Worm (Caenorhabditis elegans) whole organism, L4 larva: Measurements from ENCODE around the gene dmd-6.

ENCODE experiments used
- D1046.2 ChIP-seq: fragments of 200-800 bp; sonication (Bioruptor generic); IDR thresholded peaks from 2 replicates; pipeline ENCODE4 v1.3.6; 2022; ENCODE audit warnings: missing genetic modification characterization, missing compliant biosample characterization
- R02D3.7 ChIP-seq: fragments of 150-350 bp; sonication (generic microtip); optimal IDR thresholded peaks from 3 replicates; lab custom pipeline; 2014; ENCODE audit warnings: missing biosample characterization, missing genetic modification characterization
- Y105C5A.15 ChIP-seq: fragments of 200-800 bp; sonication (Bioruptor generic); IDR thresholded peaks from 2 replicates; pipeline ENCODE4 v1.3.6; 2022; ENCODE audit warnings: missing genetic modification characterization, missing compliant biosample characterization
- ama-1 ChIP-seq: fragments of 150-350 bp; optimal IDR thresholded peaks from 2 replicates; lab custom pipeline; 2014; ENCODE audit warnings: inconsistent platforms, mixed read lengths
- arid-1 ChIP-seq: fragments of 200-800 bp; sonication (Bioruptor generic); conservative IDR thresholded peaks from 2 replicates; pipeline ENCODE4 v1.3.6; 2022; ENCODE audit warnings: missing genetic modification reagents, missing genetic modification characterization, missing compliant biosample characterization
- attf-4 ChIP-seq: sonication (generic microtip); optimal IDR thresholded peaks from 3 replicates; lab custom pipeline; 2017; ENCODE audit warnings: missing biosample characterization, missing genetic modification characterization
- ceh-28 ChIP-seq: fragments of 150-350 bp; optimal IDR thresholded peaks from 2 replicates; lab custom pipeline; 2014; ENCODE audit warnings: missing biosample characterization, missing genetic modification reagents, missing genetic modification characterization
- ceh-62 ChIP-seq: sonication (generic microtip); optimal IDR thresholded peaks from 2 replicates; lab custom pipeline; 2017; ENCODE audit warnings: missing biosample characterization, missing genetic modification characterization
- daf-16 ChIP-seq, 3 experiments: sonication (generic microtip); optimal IDR thresholded peaks; 2 replicates each; lab custom pipeline; 2016 to 2017; ENCODE audit warnings: missing genetic modification characterization in 3 of 3, missing genetic modification reagents in 3 of 3, mild to moderate bottlenecking in 2 of 3, missing compliant biosample characterization in 2 of 3, missing biosample characterization in 1 of 3, moderate library complexity in 1 of 3
- daf-19 ChIP-seq: fragments of 200-800 bp; sonication (Bioruptor generic); conservative IDR thresholded peaks from 2 replicates; pipeline ENCODE4 v1.3.6; 2022; ENCODE audit warnings: missing genetic modification characterization, missing compliant biosample characterization
- dmd-6 ChIP-seq: fragments of 200-800 bp; sonication (Bioruptor generic); IDR thresholded peaks from 2 replicates; pipeline ENCODE4 v1.3.6; 2022; ENCODE audit warnings: missing genetic modification reagents, missing genetic modification characterization, missing compliant biosample characterization
- dmd-9 ChIP-seq: fragments of 200-800 bp; sonication (Bioruptor generic); IDR thresholded peaks from 2 replicates; pipeline ENCODE4 v1.3.6; 2022; ENCODE audit warnings: missing genetic modification reagents, missing genetic modification characterization, missing compliant biosample characterization
- dpl-1 ChIP-seq: fragments of 150-350 bp; optimal IDR thresholded peaks from 2 replicates; lab custom pipeline; 2014; ENCODE audit warnings: missing biosample characterization, missing genetic modification reagents, missing genetic modification characterization
- duxl-1 ChIP-seq: sonication (generic microtip); optimal IDR thresholded peaks from 2 replicates; lab custom pipeline; 2016; ENCODE audit warnings: mild to moderate bottlenecking, missing genetic modification characterization, moderate library complexity, missing compliant biosample characterization; ENCODE audit not compliant: poor library complexity
- dve-1 ChIP-seq: sonication (generic microtip); optimal IDR thresholded peaks from 2 replicates; lab custom pipeline; 2017; ENCODE audit warnings: antibody characterized with exemption, mild to moderate bottlenecking, missing genetic modification characterization, missing compliant biosample characterization; ENCODE audit not compliant: insufficient read depth
- egl-43 ChIP-seq: fragments of 200-800 bp; sonication (Bioruptor generic); IDR thresholded peaks from 2 replicates; pipeline ENCODE4 v1.3.6; 2022; ENCODE audit warnings: missing genetic modification reagents, missing genetic modification characterization, missing compliant biosample characterization
- hlh-11 ChIP-seq: fragments of 200-800 bp; sonication (Bioruptor generic); optimal IDR thresholded peaks from 2 replicates; lab custom pipeline; 2018; ENCODE audit warnings: mild to moderate bottlenecking, missing genetic modification characterization, missing compliant biosample characterization
- jun-1 ChIP-seq: fragments of 150-350 bp; optimal IDR thresholded peaks from 2 replicates; lab custom pipeline; 2014; ENCODE audit warnings: missing biosample characterization, missing genetic modification reagents, missing genetic modification characterization
- lin-15B ChIP-seq: fragments of 150-350 bp; sonication (generic microtip); optimal IDR thresholded peaks from 3 replicates; lab custom pipeline; 2014; ENCODE audit warnings: missing biosample characterization, missing genetic modification characterization
- lin-29 ChIP-seq: fragments of 200-800 bp; sonication (Bioruptor generic); IDR thresholded peaks from 2 replicates; pipeline ENCODE4 v1.3.6; 2022; ENCODE audit warnings: missing genetic modification reagents, missing genetic modification characterization, missing compliant biosample characterization
- lir-3 ChIP-seq: sonication (generic microtip); optimal IDR thresholded peaks from 2 replicates; lab custom pipeline; 2016; ENCODE audit warnings: mild to moderate bottlenecking, missing genetic modification characterization, missing compliant biosample characterization
- madf-9 ChIP-seq: fragments of 200-800 bp; sonication (Bioruptor generic); conservative IDR thresholded peaks from 2 replicates; pipeline ENCODE4 v1.3.6; 2022; ENCODE audit warnings: missing genetic modification reagents, missing genetic modification characterization, missing compliant biosample characterization
- mep-1 ChIP-seq: fragments of 150-350 bp; sonication (generic microtip); optimal IDR thresholded peaks from 3 replicates; lab custom pipeline; 2014; ENCODE audit warnings: missing biosample characterization, missing genetic modification characterization
- mes-2 ChIP-seq: sonication (generic microtip); optimal IDR thresholded peaks from 2 replicates; lab custom pipeline; 2016; ENCODE audit warnings: missing genotype, mild to moderate bottlenecking, missing genetic modification characterization, missing compliant biosample characterization; ENCODE audit not compliant: poor library complexity, severe bottlenecking
- mxl-2 ChIP-seq: fragments of 200-800 bp; sonication (Bioruptor generic); conservative IDR thresholded peaks from 2 replicates; pipeline ENCODE4 v1.3.6; 2022; ENCODE audit warnings: missing genetic modification reagents, missing genetic modification characterization, missing compliant biosample characterization
- mxl-3 ChIP-seq: fragments of 200-800 bp; sonication (Bioruptor generic); optimal IDR thresholded peaks from 2 replicates; lab custom pipeline; 2018; ENCODE audit warnings: mild to moderate bottlenecking, missing genetic modification characterization, missing compliant biosample characterization
- nhr-11 ChIP-seq: fragments of 150-350 bp; optimal IDR thresholded peaks from 2 replicates; lab custom pipeline; 2014; ENCODE audit warnings: missing biosample characterization, missing genetic modification characterization
- nhr-237 ChIP-seq: sonication (generic microtip); optimal IDR thresholded peaks from 2 replicates; lab custom pipeline; 2017; ENCODE audit warnings: missing biosample characterization, missing genetic modification characterization
- nhr-41 ChIP-seq: fragments of 200-800 bp; sonication (Bioruptor generic); IDR thresholded peaks from 2 replicates; pipeline ENCODE4 v1.3.6; 2022; ENCODE audit warnings: missing genetic modification reagents, missing genetic modification characterization, missing compliant biosample characterization
- nhr-48 ChIP-seq: sonication (generic microtip); optimal IDR thresholded peaks from 2 replicates; lab custom pipeline; 2016; ENCODE audit warnings: mild to moderate bottlenecking, missing genetic modification characterization, missing compliant biosample characterization
- nhr-6 ChIP-seq: fragments of 150-350 bp; optimal IDR thresholded peaks from 2 replicates; lab custom pipeline; 2014; ENCODE audit warnings: missing biosample characterization, missing genetic modification characterization
- nhr-76 ChIP-seq: fragments of 150-350 bp; optimal IDR thresholded peaks from 2 replicates; lab custom pipeline; 2014; ENCODE audit warnings: missing biosample characterization, missing genetic modification characterization
- nhr-77 ChIP-seq: fragments of 150-350 bp; optimal IDR thresholded peaks from 2 replicates; lab custom pipeline; 2014; ENCODE audit warnings: missing biosample characterization, missing genetic modification characterization
- pha-4 ChIP-seq, 2 experiments: fragments of 150-350 bp in 1 of 2; fragments of 200-800 bp in 1 of 2; sonication (Bioruptor generic) in 1 of 2; IDR thresholded peaks in 1 of 2; optimal IDR thresholded peaks in 1 of 2; 2 replicates each; pipeline versions ENCODE4 v1.3.6 to Lab custom; 2014 to 2022; ENCODE audit warnings: missing genetic modification characterization in 2 of 2, missing genetic modification reagents in 2 of 2, missing biosample characterization in 1 of 2, missing compliant biosample characterization in 1 of 2
- pqm-1 ChIP-seq: sonication (generic microtip); optimal IDR thresholded peaks from 2 replicates; lab custom pipeline; 2017; ENCODE audit warnings: missing biosample characterization, missing genetic modification characterization
- rbr-2 ChIP-seq: sonication (generic microtip); optimal IDR thresholded peaks from 2 replicates; lab custom pipeline; 2016; ENCODE audit warnings: missing genotype, missing genetic modification characterization, missing compliant biosample characterization
- set-16 ChIP-seq: fragments of 200-800 bp; sonication (Bioruptor generic); IDR thresholded peaks from 2 replicates; pipeline ENCODE4 v1.3.6; 2022; ENCODE audit warnings: missing genetic modification reagents, missing genetic modification characterization, missing compliant biosample characterization
- snpc-1.2 ChIP-seq: fragments of 200-800 bp; sonication (Bioruptor generic); IDR thresholded peaks from 2 replicates; pipeline ENCODE4 v1.3.6; 2022; ENCODE audit warnings: missing genetic modification reagents, missing genetic modification characterization, missing compliant biosample characterization
- unc-130 ChIP-seq: sonication (generic microtip); optimal IDR thresholded peaks from 2 replicates; lab custom pipeline; 2016; ENCODE audit warnings: missing genetic modification reagents, missing genetic modification characterization, missing compliant biosample characterization
- unc-62 ChIP-seq, 3 experiments: fragments of 150-350 bp in 1 of 3; sonication (generic microtip); optimal IDR thresholded peaks in 2 of 3; peaks in 1 of 3; 1 replicate in 1 of 3; 2 replicates in 2 of 3; lab custom pipeline; 2014 to 2017; ENCODE audit warnings: missing biosample characterization in 3 of 3, missing genetic modification characterization in 3 of 3, missing genetic modification reagents in 3 of 3, missing genotype in 1 of 3
- vab-7 ChIP-seq: fragments of 200-800 bp; sonication (Bioruptor generic); IDR thresholded peaks from 2 replicates; pipeline ENCODE4 v1.3.6; 2022; ENCODE audit warnings: missing genetic modification reagents, missing genetic modification characterization, missing compliant biosample characterization
- zfp-2 ChIP-seq: sonication (generic microtip); optimal IDR thresholded peaks from 2 replicates; lab custom pipeline; 2016; ENCODE audit warnings: mild to moderate bottlenecking, missing genetic modification characterization, missing compliant biosample characterization
- zip-11 ChIP-seq: fragments of 200-800 bp; sonication (Bioruptor generic); IDR thresholded peaks from 2 replicates; pipeline ENCODE4 v1.3.6; 2022; ENCODE audit warnings: missing genetic modification characterization, missing compliant biosample characterization
- ztf-7 ChIP-seq: fragments of 150-350 bp; optimal IDR thresholded peaks from 2 replicates; lab custom pipeline; 2014; ENCODE audit warnings: missing biosample characterization, missing genetic modification characterization

Gene dmd-6

DNA sequence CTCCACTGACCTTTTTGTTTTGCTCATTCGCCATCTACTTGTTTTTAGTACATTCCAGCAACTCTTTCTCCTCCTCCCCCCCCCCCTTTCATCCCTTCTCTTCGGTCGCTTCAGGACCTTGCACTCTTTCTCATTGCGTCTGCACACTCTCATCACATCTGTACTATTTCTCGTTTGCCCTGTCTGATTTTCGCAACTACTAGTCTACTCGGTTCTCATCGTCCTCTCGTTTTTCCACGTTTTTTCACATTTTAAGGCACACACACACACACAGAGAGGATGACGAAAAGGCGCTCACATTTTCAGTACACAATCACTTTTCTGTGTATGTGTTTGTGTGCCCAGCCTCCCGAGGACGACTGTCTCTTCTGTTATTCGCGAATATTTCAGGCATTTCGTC lies 4.1 kb downstream of the dmd-6 start (continued):
- TF ChIP-seq attf-4: no peak
- peak; percentile 51 for TF ChIP-seq mep-1
- no peak for TF ChIP-seq nhr-237
- no peak for TF ChIP-seq dpl-1 (GFP tag; lab: Kevin White, UChicago)
- TF ChIP-seq nhr-41 (GFP tag; lab: Robert Waterston, UW): no peak
- no peak for TF ChIP-seq dmd-9 (GFP tag; lab: Robert Waterston, UW)
- TF ChIP-seq lir-3 (tag; lab: Kevin White, UChicago): no peak
- TF ChIP-seq ceh-62 (tag; lab: Kevin White, UChicago): no peak
- peak; percentile 19 for TF ChIP-seq ztf-7 (tag; lab: Kevin White, UChicago)
- TF ChIP-seq nhr-6: peak; percentile 11
- TF ChIP-seq snpc-1.2: no peak
- TF ChIP-seq vab-7 (GFP tag; lab: Robert Waterston, UW): 0 out of 2 replicates have a peak, but pooled peaks have one; percentile 14
- TF ChIP-seq lin-15B: no peak
- no peak for TF ChIP-seq daf-19 (GFP tag; lab: Robert Waterston, UW)
- peak; percentile 37 for TF ChIP-seq mxl-3 (GFP tag; lab: Kevin White, UChicago)
- no peak for TF ChIP-seq jun-1 (tag; lab: Kevin White, UChicago)
- TF ChIP-seq duxl-1 (tag; lab: Kevin White, UChicago): no peak
- TF ChIP-seq ceh-28 (tag; lab: Kevin White, UChicago): no peak
- no peak for TF ChIP-seq madf-9 (GFP tag; lab: Robert Waterston, UW)
- no peak for TF ChIP-seq lin-29 (GFP tag; lab: Robert Waterston, UW)
- TF ChIP-seq nhr-48 (tag; lab: Kevin White, UChicago): no peak
- TF ChIP-seq Y105C5A.15 (GFP tag; lab: Robert Waterston, UW): no peak
- TF ChIP-seq mes-2 (tag; lab: Kevin White, UChicago): peak; percentile 35
- TF ChIP-seq zip-11 (GFP tag; lab: Robert Waterston, UW): no peak
- no peak for TF ChIP-seq arid-1 (GFP tag; lab: Robert Waterston, UW)
- TF ChIP-seq pqm-1 (tag; lab: Kevin White, UChicago): peak; percentile 16
- no peak for TF ChIP-seq nhr-76 (tag; lab: Kevin White, UChicago)
- peak; percentile 51 for TF ChIP-seq rbr-2 (tag; lab: Kevin White, UChicago)
- TF ChIP-seq nhr-77 (tag; lab: Kevin White, UChicago): no peak
- TF ChIP-seq hlh-11 (tag; lab: Kevin White, UChicago): peak; percentile 68
- peak; percentile 22 for TF ChIP-seq ama-1
- TF ChIP-seq unc-130: no peak
- no peak for TF ChIP-seq R02D3.7
- TF ChIP-seq nhr-11 (tag; lab: Kevin White, UChicago): peak; percentile 74
- no peak for TF ChIP-seq pha-4 (GFP tag; IDR thresholded peaks at IDR 0.05; lab: Robert Waterston, UW)
- peak; percentile 13 for TF ChIP-seq pha-4 (tag; optimal IDR thresholded peaks at IDR 0.05; lab: Kevin White, UChicago)
- no peak for TF ChIP-seq mxl-2
- TF ChIP-seq dmd-6 (GFP tag; lab: Robert Waterston, UW): peak; percentile 49
- TF ChIP-seq dve-1: peak; percentile 60
- no peak for TF ChIP-seq zfp-2 (tag; lab: Kevin White, UChicago)
- peak; percentile 49; the same call in 1 of the 2 replicates for TF ChIP-seq egl-43 (GFP tag; lab: Robert Waterston, UW)
- peak in 1 of 2 experiments; percentile 87 for TF ChIP-seq daf-16 (GFP tag; optimal IDR thresholded peaks at IDR 0.05; lab: Kevin White, UChicago)
- peak; percentile 84 for TF ChIP-seq daf-16 (tag; optimal IDR thresholded peaks at IDR 0.05; lab: Kevin White, UChicago)

DNA sequence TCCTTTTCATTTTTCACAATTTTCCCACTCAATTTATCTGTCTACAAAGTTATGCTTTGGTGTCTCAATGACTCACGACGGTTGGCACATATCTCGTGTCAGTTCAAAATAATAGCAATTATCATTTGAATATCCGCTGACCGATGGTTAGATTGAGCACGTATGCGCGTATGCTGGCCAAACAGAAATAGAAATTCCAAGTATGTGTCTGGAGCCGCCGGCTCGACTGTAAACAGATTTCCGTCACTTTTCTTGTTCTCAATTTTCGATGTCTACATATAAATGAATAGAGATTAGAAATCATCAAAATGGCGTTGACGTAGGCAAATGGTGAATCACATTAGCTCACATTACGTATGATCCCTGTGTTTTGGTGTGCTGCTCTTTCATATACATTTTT lies 4.7 kb downstream of the dmd-6 start:
- 0 out of 2 replicates have a peak, but pooled peaks have one; percentile 6 for TF ChIP-seq D1046.2 (GFP tag; lab: Robert Waterston, UW)
- peak in 1 of 2 experiments; percentile 71 for TF ChIP-seq unc-62 (GFP tag; optimal IDR thresholded peaks at IDR 0.05 in 1 of 2; lab: Kevin White, UChicago)
- TF ChIP-seq unc-62 (tag; optimal IDR thresholded peaks at IDR 0.05; lab: Kevin White, UChicago): no peak
- TF ChIP-seq ceh-62 (tag; lab: Kevin White, UChicago): no peak
- peak; percentile 18; the same call in 1 of the 2 replicates for TF ChIP-seq set-16
- TF ChIP-seq arid-1 (GFP tag; lab: Robert Waterston, UW): no peak
